Worm (Caenorhabditis elegans): ENCODE results near the gene msp-76.

msp-76 gene

ce11 chrIV:9657753-9658152, 31.1 kb upstream of the msp-76 start, which contains the start of gene acc-1:
TSS of gene acc-1 (plus strand) at chrIV:9658053.
- TF ChIP-seq fos-1 (tag; optimal IDR thresholded peaks at IDR 0.05) (no peak), lin-11 (tag; optimal IDR thresholded peaks at IDR 0.05) (no peak), gmeb-1 (tag; optimal IDR thresholded peaks at IDR 0.05) (no peak), lsy-2 (tag; optimal IDR thresholded peaks at IDR 0.05) (no peak), nhr-25 (tag; optimal IDR thresholded peaks at IDR 0.05) (no peak), nhr-23 (tag; optimal IDR thresholded peaks at IDR 0.05) (no peak), unc-55 (GFP tag; optimal IDR thresholded peaks at IDR 0.05) (no peak)

- TF ChIP-seq nhr-11 (tag; optimal IDR thresholded peaks at IDR 0.05): no peak
- TF ChIP-seq crh-2 (tag; optimal IDR thresholded peaks at IDR 0.05): no peak
- no peak for TF ChIP-seq lin-39 (tag; optimal IDR thresholded peaks at IDR 0.05)
- no peak for TF ChIP-seq Y55F3AM.14 (GFP tag; optimal IDR thresholded peaks at IDR 0.05)
- TF ChIP-seq sma-9 (GFP tag; optimal IDR thresholded peaks at IDR 0.05): no peak
- TF ChIP-seq sma-9 (tag; optimal IDR thresholded peaks at IDR 0.05): no peak
- no peak for TF ChIP-seq ztf-11 (tag; optimal IDR thresholded peaks at IDR 0.05)
- TF ChIP-seq C34F6.9 (tag; optimal IDR thresholded peaks at IDR 0.05): no peak
- no peak for TF ChIP-seq fos-1 (tag; optimal IDR thresholded peaks at IDR 0.05)
- TF ChIP-seq unc-55 (GFP tag; optimal IDR thresholded peaks at IDR 0.05): no peak
- TF ChIP-seq unc-39 (tag; optimal IDR thresholded peaks at IDR 0.05): no peak
- TF ChIP-seq zag-1 (tag; optimal IDR thresholded peaks at IDR 0.05): no peak
- no peak for TF ChIP-seq mdl-1 (tag; optimal IDR thresholded peaks at IDR 0.05)
- TF ChIP-seq lsy-2 (tag; optimal IDR thresholded peaks at IDR 0.05): no peak
- TF ChIP-seq mbf-1 (tag; optimal IDR thresholded peaks at IDR 0.05): no peak
Observed at ce11 chrIV:9659999-9660398, 28.8 kb upstream of the msp-76 start.

ce11 chrIV:9667084-9667483, 21.7 kb upstream of the msp-76 start:
- TF ChIP-seq lin-39 (tag; optimal IDR thresholded peaks at IDR 0.05): no peak
- TF ChIP-seq mdl-1 (tag; optimal IDR thresholded peaks at IDR 0.05): no peak
- no peak for TF ChIP-seq ztf-4 (tag; optimal IDR thresholded peaks at IDR 0.05)
- TF ChIP-seq ceh-82 (tag; optimal IDR thresholded peaks at IDR 0.05): no peak
- TF ChIP-seq F13H6.1 (tag; optimal IDR thresholded peaks at IDR 0.05): peak; percentile 22
- TF ChIP-seq peb-1 (tag; optimal IDR thresholded peaks at IDR 0.05): no peak
- no peak for TF ChIP-seq egl-27 (tag; optimal IDR thresholded peaks at IDR 0.05)
- peak; percentile 90 for TF ChIP-seq sma-9 (GFP tag; optimal IDR thresholded peaks at IDR 0.05)
- TF ChIP-seq sma-9 (tag; optimal IDR thresholded peaks at IDR 0.05): no peak
- TF ChIP-seq unc-39 (tag; optimal IDR thresholded peaks at IDR 0.05): no peak
- no peak for TF ChIP-seq nhr-12 (tag; optimal IDR thresholded peaks at IDR 0.05)

ce11 chrIV:9668103-9668672, 20.6 kb upstream of the msp-76 start:
- TF ChIP-seq elt-1 (tag; optimal IDR thresholded peaks at IDR 0.05) (no peak), mab-5 (tag; optimal IDR thresholded peaks at IDR 0.05) (no peak), nhr-11 (tag; optimal IDR thresholded peaks at IDR 0.05) (no peak), lsy-2 (tag; optimal IDR thresholded peaks at IDR 0.05) (peak in 1 of 2 experiments; percentile 39), nhr-129 (tag; optimal IDR thresholded peaks at IDR 0.05) (peak; percentile 3), nhr-10 (tag; optimal IDR thresholded peaks at IDR 0.05) (no peak), C34F6.9 (tag; optimal IDR thresholded peaks at IDR 0.05) (no peak), F13H6.1 (tag; optimal IDR thresholded peaks at IDR 0.05) (peak; percentile 59), unc-39 (tag; optimal IDR thresholded peaks at IDR 0.05) (no peak), crh-2 (tag; optimal IDR thresholded peaks at IDR 0.05) (peak; percentile 44), alr-1 (tag; optimal IDR thresholded peaks at IDR 0.05) (no peak), egl-27 (tag; optimal IDR thresholded peaks at IDR 0.05) (no peak), lin-39 (tag; optimal IDR thresholded peaks at IDR 0.05) (no peak), ztf-4 (tag; optimal IDR thresholded peaks at IDR 0.05) (peak; percentile 38), R02D3.7 (tag; optimal IDR thresholded peaks at IDR 0.05) (no peak), sma-9 (GFP tag; optimal IDR thresholded peaks at IDR 0.05) (peak; percentile 77), sma-9 (tag; optimal IDR thresholded peaks at IDR 0.05) (no peak), lin-13 (GFP tag; optimal IDR thresholded peaks at IDR 0.05) (no peak), unc-62 (GFP tag; optimal IDR thresholded peaks at IDR 0.05) (no peak), mbf-1 (tag; optimal IDR thresholded peaks at IDR 0.05) (no peak)

ce11 chrIV:9669969-9670368, 18.8 kb upstream of the msp-76 start:
- TF ChIP-seq fos-1 (tag; optimal IDR thresholded peaks at IDR 0.05) (peak; percentile 37), Y55F3AM.14 (GFP tag; optimal IDR thresholded peaks at IDR 0.05) (no peak), sma-9 (GFP tag; optimal IDR thresholded peaks at IDR 0.05) (peak; percentile 93), sma-9 (tag; optimal IDR thresholded peaks at IDR 0.05) (no peak), C34F6.9 (tag; optimal IDR thresholded peaks at IDR 0.05) (no peak), nhr-21 (tag; optimal IDR thresholded peaks at IDR 0.05) (peak; percentile 81), nhr-23 (tag; optimal IDR thresholded peaks at IDR 0.05) (no peak), unc-39 (tag; optimal IDR thresholded peaks at IDR 0.05) (no peak), egl-27 (tag; optimal IDR thresholded peaks at IDR 0.05) (peak; percentile 33), nhr-77 (tag; optimal IDR thresholded peaks at IDR 0.05) (no peak), nhr-129 (tag; optimal IDR thresholded peaks at IDR 0.05) (peak; percentile 65), lin-11 (tag; optimal IDR thresholded peaks at IDR 0.05) (no peak), lsy-2 (tag; optimal IDR thresholded peaks at IDR 0.05) (peak in 1 of 2 experiments; percentile 70), nhr-10 (tag; optimal IDR thresholded peaks at IDR 0.05) (no peak), lin-13 (GFP tag; optimal IDR thresholded peaks at IDR 0.05) (peak; percentile 26), F13H6.1 (tag; optimal IDR thresholded peaks at IDR 0.05) (peak; percentile 9), ceh-82 (tag; optimal IDR thresholded peaks at IDR 0.05) (no peak), snpc-4 (tag; optimal IDR thresholded peaks at IDR 0.05) (no peak), ztf-11 (tag; optimal IDR thresholded peaks at IDR 0.05) (no peak), sma-3 (GFP tag; optimal IDR thresholded peaks at IDR 0.05) (peak; percentile 70), crh-2 (tag; optimal IDR thresholded peaks at IDR 0.05) (peak; percentile 30), elt-1 (tag; optimal IDR thresholded peaks at IDR 0.05) (peak; percentile 77), blmp-1 (tag; optimal IDR thresholded peaks at IDR 0.05; ENCODE audit: insufficient read depth) (peak; percentile 61), mdl-1 (tag; optimal IDR thresholded peaks at IDR 0.05) (peak; percentile 59 to 83), nhr-6 (tag; optimal IDR thresholded peaks at IDR 0.05) (peak; percentile 81), gmeb-1 (tag; optimal IDR thresholded peaks at IDR 0.05) (peak; percentile 68), nhr-25 (tag; optimal IDR thresholded peaks at IDR 0.05) (peak; percentile 68), sem-4 (tag; optimal IDR thresholded peaks at IDR 0.05) (peak; percentile 21)
